Fruit fly (Drosophila melanogaster) whole organism, embryonic: ENCODE data around the gene CG13461.
A peak's percentile ranks its signal among the peaks of the same experiment; 100 is the strongest.

Experiments used
- CG10462 ChIP-seq: fragments of 200-800 bp; sonication (Bioruptor generic); optimal IDR thresholded peaks from 2 replicates; lab custom pipeline; 2016; ENCODE audit warnings: missing biosample characterization, missing genetic modification characterization
- CG12236 ChIP-seq: fragments of 200-800 bp; sonication (Bioruptor generic); optimal IDR thresholded peaks from 2 replicates; lab custom pipeline; 2016; ENCODE audit warnings: missing biosample characterization, missing genetic modification characterization
- CG13296 ChIP-seq: fragments of 200-800 bp; sonication (Bioruptor generic); optimal IDR thresholded peaks from 3 replicates; lab custom pipeline; 2018; ENCODE audit warnings: missing biosample characterization, mild to moderate bottlenecking, missing genetic modification characterization
- CG16779 ChIP-seq: fragments of 200-800 bp; sonication (Bioruptor generic); IDR thresholded peaks from 2 replicates; pipeline ENCODE4 v1.3.6; 2022; ENCODE audit warnings: missing biosample characterization, missing genetic modification characterization
- CG17385 ChIP-seq: fragments of 200-800 bp; sonication (Bioruptor generic); optimal IDR thresholded peaks from 3 replicates; lab custom pipeline; 2018; ENCODE audit warnings: missing biosample characterization, mild to moderate bottlenecking, missing genetic modification characterization
- CG17829 ChIP-seq: fragments of 200-800 bp; optimal IDR thresholded peaks from 2 replicates; lab custom pipeline; 2019; ENCODE audit warnings: missing biosample characterization, mild to moderate bottlenecking, missing genetic modification characterization, moderate library complexity
- CG18262 ChIP-seq: fragments of 200-800 bp; optimal IDR thresholded peaks from 3 replicates; lab custom pipeline; 2019; ENCODE audit warnings: missing biosample characterization, mild to moderate bottlenecking, missing genetic modification characterization, moderate library complexity
- CG30020 ChIP-seq: fragments of 200-800 bp; optimal IDR thresholded peaks from 2 replicates; lab custom pipeline; 2019; ENCODE audit warnings: missing biosample characterization, mild to moderate bottlenecking, missing genetic modification characterization, moderate library complexity
- CG3847 ChIP-seq: fragments of 200-800 bp; sonication (Bioruptor generic); IDR thresholded peaks from 2 replicates; pipeline ENCODE4 v1.3.6; 2022; ENCODE audit warnings: missing biosample characterization, missing genetic modification characterization
- CG4730 ChIP-seq: fragments of 200-800 bp; sonication (Bioruptor generic); IDR thresholded peaks from 2 replicates; pipeline ENCODE4 v1.3.6; 2022; ENCODE audit warnings: missing biosample characterization, missing genetic modification characterization
- CG4854 ChIP-seq: fragments of 200-800 bp; sonication (Bioruptor generic); optimal IDR thresholded peaks from 2 replicates; lab custom pipeline; 2016; ENCODE audit warnings: missing biosample characterization, missing genetic modification characterization, inconsistent platforms
- CG8388 ChIP-seq: fragments of 200-800 bp; sonication (Bioruptor generic); optimal IDR thresholded peaks from 2 replicates; lab custom pipeline; 2019; ENCODE audit warnings: missing biosample characterization, mild to moderate bottlenecking, missing genetic modification characterization, moderate library complexity
- CG9727 ChIP-seq: fragments of 200-800 bp; sonication (Bioruptor generic); optimal IDR thresholded peaks from 3 replicates; lab custom pipeline; 2017; ENCODE audit warnings: missing biosample characterization, mild to moderate bottlenecking, missing genetic modification characterization
- CG9817 ChIP-seq: fragments of 200-800 bp; sonication (Bioruptor generic); optimal IDR thresholded peaks from 2 replicates; lab custom pipeline; 2018; ENCODE audit warnings: missing biosample characterization, mild to moderate bottlenecking, missing genetic modification characterization, moderate library complexity
- CHES-1-like ChIP-seq: fragments of 200-800 bp; sonication (Bioruptor generic); optimal IDR thresholded peaks from 2 replicates; lab custom pipeline; 2016; ENCODE audit warnings: missing biosample characterization, missing genetic modification characterization
- CoRest ChIP-seq: fragments of 200-800 bp; sonication (Bioruptor generic); optimal IDR thresholded peaks from 3 replicates; lab custom pipeline; 2018; ENCODE audit warnings: missing biosample characterization, mild to moderate bottlenecking, missing genetic modification characterization, moderate library complexity
- CrebB ChIP-seq: fragments of 200-800 bp; sonication (Bioruptor generic); optimal IDR thresholded peaks from 3 replicates; lab custom pipeline; 2018; ENCODE audit warnings: missing biosample characterization, mild to moderate bottlenecking, missing genetic modification characterization
- Dad ChIP-seq: fragments of 200-800 bp; sonication (Bioruptor generic); optimal IDR thresholded peaks from 3 replicates; lab custom pipeline; 2016; ENCODE audit warnings: missing biosample characterization, missing genetic modification characterization
- Fer2 ChIP-seq: fragments of 200-800 bp; sonication (Bioruptor generic); optimal IDR thresholded peaks from 2 replicates; lab custom pipeline; 2018; ENCODE audit warnings: missing biosample characterization, mild to moderate bottlenecking, missing genetic modification characterization, moderate library complexity
- HLH3B ChIP-seq: fragments of 200-800 bp; sonication (Bioruptor generic); IDR thresholded peaks from 2 replicates; pipeline ENCODE4 v1.3.6; 2022; ENCODE audit warnings: missing biosample characterization, missing genetic modification characterization
- HLH54F ChIP-seq: fragments of 200-800 bp; sonication (Bioruptor generic); optimal IDR thresholded peaks from 3 replicates; lab custom pipeline; 2016; ENCODE audit warnings: missing biosample characterization, missing genetic modification characterization
- Hand ChIP-seq: fragments of 200-800 bp; sonication (Bioruptor generic); optimal IDR thresholded peaks from 2 replicates; lab custom pipeline; 2017; ENCODE audit warnings: mild to moderate bottlenecking, missing biosample characterization, missing genetic modification reagents, missing genetic modification characterization
- Lim3 ChIP-seq: fragments of 200-800 bp; sonication (Bioruptor generic); IDR thresholded peaks from 2 replicates; pipeline ENCODE4 v1.3.6; 2022; ENCODE audit warnings: missing biosample characterization, missing genetic modification characterization
- MTF-1 ChIP-seq: fragments of 200-800 bp; sonication (Bioruptor generic); optimal IDR thresholded peaks from 2 replicates; lab custom pipeline; 2018; ENCODE audit warnings: missing biosample characterization, mild to moderate bottlenecking, missing genetic modification characterization, borderline replicate concordance
- Neu2 ChIP-seq: fragments of 200-800 bp; sonication (Bioruptor generic); optimal IDR thresholded peaks from 3 replicates; lab custom pipeline; 2016; ENCODE audit warnings: missing biosample characterization, missing genetic modification characterization, borderline replicate concordance
- Oaz ChIP-seq: fragments of 200-800 bp; sonication (Bioruptor generic); IDR thresholded peaks from 2 replicates; pipeline ENCODE4 v1.3.6; 2022; ENCODE audit warnings: missing biosample characterization, missing genetic modification characterization
- Pdp1 ChIP-seq, 2 experiments: fragments of 200-800 bp; sonication (Bioruptor generic); optimal IDR thresholded peaks; 3 replicates each; lab custom pipeline; 2016; ENCODE audit warnings: missing biosample characterization in 2 of 2, missing genetic modification characterization in 2 of 2, mild to moderate bottlenecking in 1 of 2, moderate library complexity in 1 of 2
- Sin3A ChIP-seq: fragments of >200 bp; optimal IDR thresholded peaks from 2 replicates; lab custom pipeline; 2018
- Sox100B ChIP-seq: fragments of 200-800 bp; sonication (Bioruptor generic); optimal IDR thresholded peaks from 3 replicates; lab custom pipeline; 2018; ENCODE audit warnings: missing biosample characterization, mild to moderate bottlenecking, missing genetic modification characterization
- Sry-β ChIP-seq: fragments of 200-800 bp; sonication (Bioruptor generic); optimal IDR thresholded peaks from 2 replicates; lab custom pipeline; 2018; ENCODE audit warnings: missing biosample characterization, mild to moderate bottlenecking, missing genetic modification characterization, moderate library complexity
- Ssrp ChIP-seq: fragments of 200-800 bp; sonication (Bioruptor generic); optimal IDR thresholded peaks from 2 replicates; lab custom pipeline; 2018; ENCODE audit warnings: missing biosample characterization, mild to moderate bottlenecking, missing genetic modification characterization, moderate library complexity
- bowl ChIP-seq: fragments of 200-800 bp; sonication (Bioruptor generic); IDR thresholded peaks from 2 replicates; pipeline ENCODE4 v1.3.6; 2022; ENCODE audit warnings: missing biosample characterization, missing genetic modification characterization
- cas ChIP-seq: fragments of 200-800 bp; sonication (Bioruptor generic); IDR thresholded peaks from 2 replicates; pipeline ENCODE4 v1.3.6; 2022; ENCODE audit warnings: missing biosample characterization, missing genetic modification characterization
- gce ChIP-seq: fragments of 200-800 bp; sonication (Bioruptor generic); IDR thresholded peaks from 3 replicates; pipeline ENCODE4 v1.3.6; 2022; ENCODE audit warnings: missing biosample characterization, missing genetic modification characterization
- gem ChIP-seq: fragments of 200-800 bp; sonication (Bioruptor generic); optimal IDR thresholded peaks from 2 replicates; lab custom pipeline; 2019; ENCODE audit warnings: missing biosample characterization, mild to moderate bottlenecking, missing genetic modification characterization, moderate library complexity
- gro ChIP-seq: fragments of 200-800 bp; sonication (Bioruptor generic); optimal IDR thresholded peaks from 2 replicates; lab custom pipeline; 2016; ENCODE audit warnings: missing biosample characterization, missing genetic modification characterization
- ham ChIP-seq: fragments of 200-800 bp; sonication (Bioruptor generic); IDR thresholded peaks from 2 replicates; pipeline ENCODE4 v1.3.6; 2022; ENCODE audit warnings: missing biosample characterization, missing genetic modification characterization
- klu ChIP-seq: fragments of 200-800 bp; sonication (Bioruptor generic); IDR thresholded peaks from 2 replicates; pipeline ENCODE4 v1.3.6; 2022; ENCODE audit warnings: missing biosample characterization, missing genetic modification characterization
- kni ChIP-seq: fragments of 200-800 bp; sonication (Bioruptor generic); optimal IDR thresholded peaks from 3 replicates; lab custom pipeline; 2017; ENCODE audit warnings: mild to moderate bottlenecking, missing biosample characterization, missing genetic modification reagents, missing genetic modification characterization
- lbe ChIP-seq: fragments of 200-800 bp; sonication (Bioruptor generic); optimal IDR thresholded peaks from 2 replicates; lab custom pipeline; 2016; ENCODE audit warnings: missing biosample characterization, mild to moderate bottlenecking, missing genetic modification characterization
- sc ChIP-seq, 3 experiments: fragments of >200 bp in 2 of 3; fragments of 200-800 bp in 1 of 3; sonication (Bioruptor generic) in 1 of 3; optimal IDR thresholded peaks; 2 replicates in 2 of 3; 3 replicates in 1 of 3; lab custom pipeline; 2017; ENCODE audit warnings: mild to moderate bottlenecking in 1 of 3, missing biosample characterization in 1 of 3, missing genetic modification characterization in 1 of 3, missing genetic modification reagents in 1 of 3
- schlank ChIP-seq: fragments of 200-800 bp; sonication (Bioruptor generic); optimal IDR thresholded peaks from 2 replicates; lab custom pipeline; 2018; ENCODE audit warnings: missing biosample characterization, mild to moderate bottlenecking, missing genetic modification characterization
- sim ChIP-seq: fragments of 200-800 bp; sonication (Bioruptor generic); IDR thresholded peaks from 2 replicates; pipeline ENCODE4 v1.3.6; 2022; ENCODE audit warnings: missing biosample characterization, missing genetic modification characterization
- sna ChIP-seq: fragments of 200-800 bp; sonication (Bioruptor generic); IDR thresholded peaks from 2 replicates; pipeline ENCODE4 v1.3.6; 2022; ENCODE audit warnings: missing biosample characterization, missing genetic modification characterization; ENCODE audit not compliant: partially characterized antibody
- sob ChIP-seq: fragments of 200-800 bp; sonication (Bioruptor generic); IDR thresholded peaks from 2 replicates; pipeline ENCODE4 v1.3.6; 2022; ENCODE audit warnings: missing biosample characterization, missing genetic modification characterization
- tin ChIP-seq: fragments of 200-800 bp; sonication (Bioruptor generic); optimal IDR thresholded peaks from 3 replicates; lab custom pipeline; 2016; ENCODE audit warnings: missing biosample characterization, missing genetic modification characterization
- vnd ChIP-seq: fragments of 200-800 bp; sonication (Bioruptor generic); IDR thresholded peaks from 3 replicates; pipeline ENCODE4 v1.3.6; 2022; ENCODE audit warnings: missing biosample characterization, missing genetic modification characterization; ENCODE audit not compliant: partially characterized antibody
- wek ChIP-seq: fragments of 200-800 bp; sonication (Bioruptor generic); optimal IDR thresholded peaks from 3 replicates; lab custom pipeline; 2018; ENCODE audit warnings: missing biosample characterization, mild to moderate bottlenecking, missing genetic modification characterization, moderate library complexity
- zf30C ChIP-seq: fragments of 200-800 bp; sonication (Bioruptor generic); optimal IDR thresholded peaks from 3 replicates; lab custom pipeline; 2018; ENCODE audit warnings: missing biosample characterization, mild to moderate bottlenecking, missing genetic modification characterization

CG13461 gene

DNA sequence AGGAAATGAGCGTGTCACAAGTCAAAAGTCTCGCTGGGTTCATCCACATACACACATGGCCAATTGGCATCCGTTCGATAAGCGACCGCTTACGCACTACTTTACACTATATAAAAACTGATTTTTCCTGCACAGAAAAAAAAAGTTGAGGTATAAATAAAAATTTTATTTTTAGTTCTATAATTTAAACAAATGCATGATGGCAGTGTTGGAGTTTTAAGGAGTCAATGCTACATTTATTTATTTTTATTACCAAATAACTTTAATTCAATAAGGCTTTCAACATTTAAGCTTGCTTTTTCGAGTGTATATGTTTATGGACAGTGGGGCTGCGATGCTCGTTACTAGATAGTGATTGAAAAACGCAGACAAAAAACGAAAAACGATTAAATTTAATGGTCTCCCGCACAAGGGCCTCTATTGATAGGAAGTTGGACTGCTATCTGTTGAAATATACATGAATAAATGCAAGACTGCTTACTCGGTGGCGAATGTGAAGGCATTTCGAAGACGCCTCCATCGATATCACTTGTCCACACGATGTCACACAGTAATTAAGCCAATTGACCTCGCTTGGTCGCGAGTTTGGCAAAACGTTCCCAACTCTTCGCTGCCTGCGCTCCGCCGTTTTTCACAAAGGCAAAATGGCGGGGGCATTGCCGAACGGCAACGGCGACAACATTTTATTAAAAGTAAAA is 40.5 kb downstream of the CG13461 start (continued):
- TF ChIP-seq CG17385 (GFP tag; lab: Kevin White, UChicago) (peak; percentile 77), Sin3A (lab: Kevin White, UChicago) (no peak), CG4730 (GFP tag; lab: Robert Waterston, UW) (peak; percentile 41), CG16779 (GFP tag; lab: Robert Waterston, UW) (no peak), gem (tag; lab: Kevin White, UChicago) (peak; percentile 93), vnd (GFP tag; lab: Robert Waterston, UW) (no peak), Sry-β (GFP tag; lab: Kevin White, UChicago) (no peak), Pdp1 (GFP tag; optimal IDR thresholded peaks at IDR 0.05; lab: Kevin White, UChicago) (peak; percentile 49 to 65), sc (optimal IDR thresholded peaks at IDR 0.05; lab: Kevin White, UChicago) (no peak), sc (GFP tag; optimal IDR thresholded peaks at IDR 0.05; lab: Kevin White, UChicago) (peak; percentile 20), CG13296 (GFP tag; lab: Kevin White, UChicago) (peak; percentile 71), Hand (GFP tag; lab: Kevin White, UChicago) (peak; percentile 27), Dad (GFP tag; lab: Kevin White, UChicago) (no peak), zf30C (peak; percentile 63), CG9817 (tag; lab: Kevin White, UChicago) (peak; percentile 68), Ssrp (tag; lab: Kevin White, UChicago) (peak; percentile 80), gro (GFP tag; lab: Kevin White, UChicago) (no peak), klu (GFP tag; lab: Robert Waterston, UW) (peak; percentile 22; the same call in 1 of the 2 replicates), ham (no peak), HLH54F (GFP tag; lab: Kevin White, UChicago) (no peak), schlank (no peak), kni (GFP tag; lab: Kevin White, UChicago) (no peak), sob (GFP tag; lab: Robert Waterston, UW) (peak; percentile 80), sim (peak; percentile 67; the same call in 1 of the 2 replicates), sna (GFP tag; lab: Robert Waterston, UW) (no peak), CoRest (tag; lab: Kevin White, UChicago) (peak; percentile 85), CG18262 (tag; lab: Kevin White, UChicago) (peak; percentile 86), CG3847 (GFP tag; lab: Robert Waterston, UW) (peak; percentile 50; the same call in 1 of the 2 replicates), CG30020 (tag; lab: Kevin White, UChicago) (peak; percentile 4), Sox100B (GFP tag; lab: Kevin White, UChicago) (peak; percentile 80), Lim3 (GFP tag; lab: Robert Waterston, UW) (0 out of 2 replicates have a peak, but pooled peaks have one; percentile 63), CG17829 (tag; lab: Kevin White, UChicago) (peak; percentile 88), CHES-1-like (no peak), CG8388 (peak; percentile 88), gce (peak; percentile 45; the same call in 1 of the 3 replicates), CG10462 (GFP tag; lab: Kevin White, UChicago) (no peak), Oaz (GFP tag; lab: Robert Waterston, UW) (peak; percentile 37; the same call in 1 of the 2 replicates), CG9727 (GFP tag; lab: Kevin White, UChicago) (peak; percentile 81), CrebB (tag; lab: Kevin White, UChicago) (peak; percentile 71), tin (GFP tag; lab: Kevin White, UChicago) (peak; percentile 65), HLH3B (GFP tag; lab: Robert Waterston, UW) (peak; percentile 72), bowl (no peak), MTF-1 (GFP tag; lab: Kevin White, UChicago) (peak; percentile 23), lbe (GFP tag; lab: Kevin White, UChicago) (no peak), cas (GFP tag; lab: Robert Waterston, UW) (no peak), CG4854 (GFP tag; lab: Kevin White, UChicago) (no peak), Fer2 (tag; lab: Kevin White, UChicago) (peak; percentile 53), Neu2 (no peak), CG12236 (GFP tag; lab: Kevin White, UChicago) (no peak), wek (GFP tag; lab: Kevin White, UChicago) (no peak)
